Fruit fly (Drosophila melanogaster) whole organism, embryonic: ENCODE data around the gene tutl.

Experiments
- Aef1 ChIP-seq: fragments of 200-800 bp; sonication (Bioruptor generic); IDR thresholded peaks from 3 replicates; pipeline ENCODE4 v1.3.6; 2022; ENCODE audit warnings: missing biosample characterization, missing genetic modification characterization
- Asciz ChIP-seq: fragments of 200-800 bp; sonication (Bioruptor generic); optimal IDR thresholded peaks from 2 replicates; lab custom pipeline; 2017; ENCODE audit warnings: missing biosample characterization, mild to moderate bottlenecking, missing genetic modification characterization, missing genetic modification reagents
- CG10321 ChIP-seq: fragments of 200-800 bp; sonication (Bioruptor generic); IDR thresholded peaks from 2 replicates; pipeline ENCODE4 v1.3.6; 2022; ENCODE audit warnings: missing biosample characterization, missing genetic modification characterization
- CG11695 ChIP-seq: fragments of 200-800 bp; sonication (Bioruptor generic); IDR thresholded peaks from 3 replicates; pipeline ENCODE4 v1.3.6; 2022; ENCODE audit warnings: missing biosample characterization, missing genetic modification characterization
- CG11723 ChIP-seq: fragments of 200-800 bp; sonication (Bioruptor generic); optimal IDR thresholded peaks from 2 replicates; lab custom pipeline; 2017; ENCODE audit warnings: missing biosample characterization, mild to moderate bottlenecking, missing genetic modification characterization
- CG12659 ChIP-seq: fragments of 200-800 bp; sonication (Bioruptor generic); optimal IDR thresholded peaks from 3 replicates; lab custom pipeline; 2017; ENCODE audit warnings: mild to moderate bottlenecking, missing biosample characterization, missing genetic modification reagents, missing genetic modification characterization
- CG14050 ChIP-seq: fragments of 200-800 bp; sonication (Bioruptor generic); IDR thresholded peaks from 3 replicates; pipeline ENCODE4 v1.3.6; 2022; ENCODE audit warnings: missing biosample characterization, missing genetic modification characterization
- CG15696 ChIP-seq: fragments of 200-800 bp; sonication (Bioruptor generic); optimal IDR thresholded peaks from 2 replicates; lab custom pipeline; 2019; ENCODE audit warnings: missing biosample characterization, mild to moderate bottlenecking, missing genetic modification characterization, moderate library complexity
- CG1603 ChIP-seq: fragments of 200-800 bp; sonication (Bioruptor generic); optimal IDR thresholded peaks from 2 replicates; lab custom pipeline; 2019; ENCODE audit warnings: missing biosample characterization, mild to moderate bottlenecking, missing genetic modification characterization, moderate library complexity
- CG17829 ChIP-seq: fragments of 200-800 bp; optimal IDR thresholded peaks from 2 replicates; lab custom pipeline; 2019; ENCODE audit warnings: missing biosample characterization, mild to moderate bottlenecking, missing genetic modification characterization, moderate library complexity
- CG2875 ChIP-seq: fragments of 200-800 bp; sonication (Bioruptor generic); optimal IDR thresholded peaks from 2 replicates; lab custom pipeline; 2017; ENCODE audit warnings: missing biosample characterization, mild to moderate bottlenecking, missing genetic modification characterization, missing genetic modification reagents
- CG31388 ChIP-seq: fragments of 200-800 bp; sonication (Bioruptor generic); optimal IDR thresholded peaks from 2 replicates; lab custom pipeline; 2016; ENCODE audit warnings: missing biosample characterization, missing genetic modification characterization
- CG43689 ChIP-seq: fragments of 200-800 bp; sonication (Bioruptor generic); IDR thresholded peaks from 2 replicates; pipeline ENCODE4 v1.3.6; 2022; ENCODE audit warnings: missing biosample characterization, missing genetic modification characterization
- CG4707 ChIP-seq: fragments of 200-800 bp; sonication (Bioruptor generic); optimal IDR thresholded peaks from 2 replicates; lab custom pipeline; 2018; ENCODE audit warnings: missing biosample characterization, mild to moderate bottlenecking, missing genetic modification characterization, moderate library complexity
- CG6791 ChIP-seq: fragments of 200-800 bp; sonication (Bioruptor generic); IDR thresholded peaks from 3 replicates; pipeline ENCODE4 v1.3.6; 2022; ENCODE audit warnings: missing biosample characterization, missing genetic modification characterization; ENCODE audit not compliant: partially characterized antibody
- CG6813 ChIP-seq: fragments of 200-800 bp; sonication (Bioruptor generic); optimal IDR thresholded peaks from 2 replicates; lab custom pipeline; 2017; ENCODE audit warnings: missing biosample characterization, missing genetic modification characterization, mild to moderate bottlenecking, moderate library complexity, missing genetic modification reagents
- CG7987 ChIP-seq: fragments of 200-800 bp; sonication (Bioruptor generic); optimal IDR thresholded peaks from 2 replicates; lab custom pipeline; 2018; ENCODE audit warnings: missing biosample characterization, mild to moderate bottlenecking, missing genetic modification characterization, moderate library complexity
- CG8281 ChIP-seq: fragments of 200-800 bp; sonication (Bioruptor generic); optimal IDR thresholded peaks from 2 replicates; lab custom pipeline; 2018; ENCODE audit warnings: missing biosample characterization, mild to moderate bottlenecking, missing genetic modification characterization, moderate library complexity
- CG9215 ChIP-seq: fragments of 200-800 bp; sonication (Bioruptor generic); IDR thresholded peaks from 2 replicates; pipeline ENCODE4 v1.3.6; 2022; ENCODE audit warnings: missing biosample characterization, missing genetic modification characterization
- CG9817 ChIP-seq: fragments of 200-800 bp; sonication (Bioruptor generic); optimal IDR thresholded peaks from 2 replicates; lab custom pipeline; 2018; ENCODE audit warnings: missing biosample characterization, mild to moderate bottlenecking, missing genetic modification characterization, moderate library complexity
- CoRest ChIP-seq: fragments of 200-800 bp; sonication (Bioruptor generic); optimal IDR thresholded peaks from 3 replicates; lab custom pipeline; 2018; ENCODE audit warnings: missing biosample characterization, mild to moderate bottlenecking, missing genetic modification characterization, moderate library complexity
- D19B ChIP-seq: fragments of 200-800 bp; sonication (Bioruptor generic); optimal IDR thresholded peaks from 2 replicates; lab custom pipeline; 2017; ENCODE audit warnings: missing biosample characterization, mild to moderate bottlenecking, missing genetic modification characterization
- Elba2 ChIP-seq: fragments of 200-800 bp; sonication (Bioruptor generic); optimal IDR thresholded peaks from 3 replicates; lab custom pipeline; 2016; ENCODE audit warnings: missing biosample characterization, missing genetic modification characterization
- HLH54F ChIP-seq: fragments of 200-800 bp; sonication (Bioruptor generic); optimal IDR thresholded peaks from 3 replicates; lab custom pipeline; 2016; ENCODE audit warnings: missing biosample characterization, missing genetic modification characterization
- HmgD ChIP-seq: fragments of 200-800 bp; sonication (Bioruptor generic); optimal IDR thresholded peaks from 3 replicates; lab custom pipeline; 2016; ENCODE audit warnings: missing biosample characterization, missing genetic modification characterization
- Hr39 ChIP-seq: fragments of >200 bp; optimal IDR thresholded peaks from 2 replicates; lab custom pipeline; 2017
- Lhr ChIP-seq: fragments of 200-800 bp; sonication (Bioruptor generic); optimal IDR thresholded peaks from 3 replicates; lab custom pipeline; 2017; ENCODE audit warnings: mild to moderate bottlenecking, missing biosample characterization, missing genetic modification reagents, missing genetic modification characterization
- Scr ChIP-seq: fragments of 200-800 bp; sonication (Bioruptor generic); IDR thresholded peaks from 2 replicates; pipeline ENCODE4 v1.3.6; 2022; ENCODE audit warnings: missing biosample characterization, missing genetic modification characterization; ENCODE audit not compliant: partially characterized antibody
- Sox100B ChIP-seq: fragments of 200-800 bp; sonication (Bioruptor generic); optimal IDR thresholded peaks from 3 replicates; lab custom pipeline; 2018; ENCODE audit warnings: missing biosample characterization, mild to moderate bottlenecking, missing genetic modification characterization
- Sry-β ChIP-seq: fragments of 200-800 bp; sonication (Bioruptor generic); optimal IDR thresholded peaks from 2 replicates; lab custom pipeline; 2018; ENCODE audit warnings: missing biosample characterization, mild to moderate bottlenecking, missing genetic modification characterization, moderate library complexity
- abd-A ChIP-seq: fragments of 200-800 bp; sonication (Bioruptor generic); optimal IDR thresholded peaks from 3 replicates; lab custom pipeline; 2019; ENCODE audit warnings: missing biosample characterization, mild to moderate bottlenecking, missing genetic modification characterization, moderate library complexity
- ap ChIP-seq: fragments of 200-800 bp; sonication (Bioruptor generic); IDR thresholded peaks from 2 replicates; pipeline ENCODE4 v1.3.6; 2022; ENCODE audit warnings: missing biosample characterization, missing genetic modification characterization
- ase ChIP-seq: fragments of 200-800 bp; sonication (Bioruptor generic); IDR thresholded peaks from 3 replicates; pipeline ENCODE4 v1.3.6; 2022; ENCODE audit warnings: missing biosample characterization, missing genetic modification characterization
- chinmo ChIP-seq: fragments of 200-800 bp; sonication (Bioruptor generic); IDR thresholded peaks from 4 replicates; pipeline ENCODE4 v1.3.6; 2022; ENCODE audit warnings: missing biosample characterization, missing genetic modification characterization; ENCODE audit not compliant: partially characterized antibody
- chn ChIP-seq: fragments of 200-800 bp; sonication (Bioruptor generic); optimal IDR thresholded peaks from 2 replicates; lab custom pipeline; 2016; ENCODE audit warnings: missing biosample characterization, missing genetic modification characterization
- ewg ChIP-seq: fragments of 200-800 bp; sonication (Bioruptor generic); optimal IDR thresholded peaks from 3 replicates; lab custom pipeline; 2017; ENCODE audit warnings: mild to moderate bottlenecking, missing biosample characterization, missing genetic modification reagents, missing genetic modification characterization
- insv ChIP-seq, 2 experiments: fragments of 200-800 bp; sonication (Bioruptor generic); optimal IDR thresholded peaks; 3 replicates each; lab custom pipeline; 2016 to 2018; ENCODE audit warnings: missing biosample characterization in 2 of 2, missing genetic modification characterization in 2 of 2
- jing ChIP-seq: fragments of 200-800 bp; sonication (Bioruptor generic); optimal IDR thresholded peaks from 2 replicates; lab custom pipeline; 2018; ENCODE audit warnings: missing biosample characterization, mild to moderate bottlenecking, missing genetic modification characterization
- jumu ChIP-seq: fragments of 200-800 bp; sonication (Bioruptor generic); optimal IDR thresholded peaks from 3 replicates; lab custom pipeline; 2016; ENCODE audit warnings: missing biosample characterization, missing genetic modification characterization
- kay ChIP-seq: fragments of 200-800 bp; sonication (Bioruptor generic); optimal IDR thresholded peaks from 2 replicates; lab custom pipeline; 2016; ENCODE audit warnings: missing biosample characterization, missing genetic modification characterization
- nau ChIP-seq: fragments of 200-800 bp; sonication (Bioruptor generic); optimal IDR thresholded peaks from 3 replicates; lab custom pipeline; 2017; ENCODE audit warnings: missing biosample characterization, mild to moderate bottlenecking, missing genetic modification characterization, missing genetic modification reagents
- nmo ChIP-seq: fragments of 200-800 bp; sonication (Bioruptor generic); optimal IDR thresholded peaks from 2 replicates; lab custom pipeline; 2018; ENCODE audit warnings: missing biosample characterization, mild to moderate bottlenecking, missing genetic modification characterization, moderate library complexity
- sc ChIP-seq, 3 experiments: fragments of >200 bp in 2 of 3; fragments of 200-800 bp in 1 of 3; sonication (Bioruptor generic) in 1 of 3; optimal IDR thresholded peaks; 2 replicates in 2 of 3; 3 replicates in 1 of 3; lab custom pipeline; 2017; ENCODE audit warnings: mild to moderate bottlenecking in 1 of 3, missing biosample characterization in 1 of 3, missing genetic modification characterization in 1 of 3, missing genetic modification reagents in 1 of 3
- schlank ChIP-seq: fragments of 200-800 bp; sonication (Bioruptor generic); optimal IDR thresholded peaks from 2 replicates; lab custom pipeline; 2018; ENCODE audit warnings: missing biosample characterization, mild to moderate bottlenecking, missing genetic modification characterization
- tna ChIP-seq: fragments of 200-800 bp; sonication (Bioruptor generic); IDR thresholded peaks from 2 replicates; pipeline ENCODE4 v1.3.6; 2022; ENCODE audit warnings: missing biosample characterization, missing genetic modification characterization; ENCODE audit not compliant: partially characterized antibody
- trem ChIP-seq: fragments of 200-800 bp; optimal IDR thresholded peaks from 3 replicates; lab custom pipeline; 2019; ENCODE audit warnings: missing biosample characterization, mild to moderate bottlenecking, missing genetic modification characterization, moderate library complexity
- twi ChIP-seq: fragments of 200-800 bp; optimal IDR thresholded peaks from 2 replicates; lab custom pipeline; 2019; ENCODE audit warnings: missing biosample characterization, mild to moderate bottlenecking, missing genetic modification characterization, moderate library complexity
- unpg ChIP-seq: fragments of 200-800 bp; sonication (Bioruptor generic); optimal IDR thresholded peaks from 3 replicates; lab custom pipeline; 2018; ENCODE audit warnings: missing biosample characterization, mild to moderate bottlenecking, missing genetic modification characterization, moderate library complexity

The tutl gene

dm6 chr2L:4345569-4346131, 62.7 kb downstream of the tutl start:
- no peak for TF ChIP-seq CG43689 (GFP tag; lab: Robert Waterston, UW)
- no peak for TF ChIP-seq jing (GFP tag; lab: Kevin White, UChicago)
- TF ChIP-seq Elba2, result no peak
- TF ChIP-seq HmgD (GFP tag; lab: Kevin White, UChicago), result no peak
- TF ChIP-seq nau (GFP tag; lab: Kevin White, UChicago), result no peak
- TF ChIP-seq Aef1 (GFP tag; lab: Robert Waterston, UW), result no peak
- TF ChIP-seq Scr (GFP tag; lab: Robert Waterston, UW), result peak; percentile 17; the same call in 1 of the 2 replicates
- TF ChIP-seq chinmo, result peak; percentile 73; the same call in 1 of the 4 replicates
- no peak for TF ChIP-seq schlank
- TF ChIP-seq CoRest (tag; lab: Kevin White, UChicago), result peak; percentile 25
- TF ChIP-seq CG7987, result peak; percentile 42
- TF ChIP-seq ase, result no peak
- TF ChIP-seq Sox100B (GFP tag; lab: Kevin White, UChicago), result no peak
- no peak for TF ChIP-seq CG6813
- peak in 1 of 2 experiments; percentile 56 for TF ChIP-seq insv (GFP tag; optimal IDR thresholded peaks at IDR 0.05; lab: Kevin White, UChicago)
- TF ChIP-seq ewg (GFP tag; lab: Kevin White, UChicago), result no peak
- TF ChIP-seq CG4707 (GFP tag; lab: Kevin White, UChicago), result no peak
- TF ChIP-seq CG31388 (GFP tag; lab: Kevin White, UChicago), result no peak
- no peak for TF ChIP-seq CG9817
- TF ChIP-seq CG1603 (tag; lab: Kevin White, UChicago), result peak; percentile 14
- TF ChIP-seq kay (GFP tag; lab: Kevin White, UChicago), result no peak
- no peak for TF ChIP-seq tna (GFP tag; lab: Robert Waterston, UW)
- TF ChIP-seq CG14050 (GFP tag; lab: Robert Waterston, UW), result no peak
- TF ChIP-seq CG10321 (GFP tag; lab: Robert Waterston, UW), result no peak
- no peak for TF ChIP-seq twi (tag; lab: Kevin White, UChicago)
- no peak for TF ChIP-seq D19B (GFP tag; lab: Kevin White, UChicago)
- TF ChIP-seq ap (GFP tag; lab: Robert Waterston, UW), result no peak
- peak; percentile 77 for TF ChIP-seq Lhr (GFP tag; lab: Kevin White, UChicago)
- TF ChIP-seq CG17829 (tag; lab: Kevin White, UChicago), result no peak
- no peak for TF ChIP-seq sc (optimal IDR thresholded peaks at IDR 0.05; lab: Kevin White, UChicago)
- no peak for TF ChIP-seq sc (GFP tag; optimal IDR thresholded peaks at IDR 0.05; lab: Kevin White, UChicago)
- TF ChIP-seq Asciz, result no peak
- TF ChIP-seq CG2875 (GFP tag; lab: Kevin White, UChicago), result no peak
- peak; percentile 8 for TF ChIP-seq CG12659 (GFP tag; lab: Kevin White, UChicago)
- TF ChIP-seq unpg, result no peak
- no peak for TF ChIP-seq Hr39 (lab: Kevin White, UChicago)
- TF ChIP-seq CG8281 (tag; lab: Kevin White, UChicago), result no peak
- TF ChIP-seq trem (tag; lab: Kevin White, UChicago), result peak; percentile 28
- no peak for TF ChIP-seq CG11695 (GFP tag; lab: Robert Waterston, UW)
- TF ChIP-seq chn (GFP tag; lab: Kevin White, UChicago), result no peak
- peak; percentile 17 for TF ChIP-seq abd-A (tag; lab: Kevin White, UChicago)
- TF ChIP-seq CG6791 (GFP tag; lab: Robert Waterston, UW), result no peak
- TF ChIP-seq nmo (GFP tag; lab: Kevin White, UChicago), result no peak
- no peak for TF ChIP-seq jumu (GFP tag; lab: Kevin White, UChicago)
- TF ChIP-seq CG9215 (GFP tag; lab: Robert Waterston, UW), result no peak
- TF ChIP-seq HLH54F (GFP tag; lab: Kevin White, UChicago), result no peak
- TF ChIP-seq CG11723 (GFP tag; lab: Kevin White, UChicago), result no peak
- TF ChIP-seq CG15696 (tag; lab: Kevin White, UChicago), result peak; percentile 32
- TF ChIP-seq Sry-β, result no peak
